Fruit fly (Drosophila melanogaster): ENCODE measurements around the gene Flad2.

DNA sequence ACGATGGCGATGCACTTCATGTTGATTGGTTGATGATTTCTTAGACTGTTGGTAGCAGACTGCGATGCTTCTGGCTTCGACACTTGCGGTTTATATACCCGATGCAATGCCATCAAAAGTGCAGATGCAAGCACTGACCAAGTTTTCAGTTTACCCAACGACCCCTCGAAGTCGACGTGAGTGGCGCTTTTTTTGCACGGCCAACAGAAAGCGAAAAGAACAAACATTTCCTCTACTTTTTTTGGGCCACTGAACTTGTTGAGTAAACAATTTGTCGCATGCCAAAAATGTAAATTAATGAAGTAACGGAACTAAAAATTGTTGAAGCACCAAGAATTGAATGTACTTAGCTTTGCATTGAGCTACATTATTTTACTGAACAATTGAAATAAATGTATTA is 753 bp upstream of the Flad2 start, which contains the start of gene Vm34Ca:
- no peak for TF ChIP-seq CTCF (optimal IDR thresholded peaks at IDR 0.05)
- TF ChIP-seq CG8478 (optimal IDR thresholded peaks at IDR 0.05): no peak

Data from S2 (cell line).